Worm (Caenorhabditis elegans) whole organism, L2 larva: ENCODE data around the gene nhr-44.
A peak's percentile ranks its signal among the peaks of the same experiment; 100 is the strongest.

Experiments
- F13H6.1 ChIP-seq: sonication (generic microtip); optimal IDR thresholded peaks from 2 replicates; lab custom pipeline; 2016; ENCODE audit warnings: missing genetic modification characterization, missing compliant biosample characterization
- R02D3.7 ChIP-seq: fragments of 150-350 bp; optimal IDR thresholded peaks from 2 replicates; lab custom pipeline; 2014; ENCODE audit warnings: missing biosample characterization, missing genetic modification characterization
- ZK546.5 ChIP-seq: sonication (generic microtip); optimal IDR thresholded peaks from 2 replicates; lab custom pipeline; 2017; ENCODE audit warnings: missing biosample characterization, missing genetic modification characterization
- ama-1 ChIP-seq: fragments of 150-350 bp; optimal IDR thresholded peaks from 2 replicates; lab custom pipeline; 2018; ENCODE audit warnings: inconsistent platforms
- ceh-82 ChIP-seq: fragments of 150-350 bp; optimal IDR thresholded peaks from 2 replicates; lab custom pipeline; 2014; ENCODE audit warnings: missing biosample characterization, missing genetic modification characterization
- elt-1 ChIP-seq: fragments of 150-350 bp; optimal IDR thresholded peaks from 2 replicates; lab custom pipeline; 2014; ENCODE audit warnings: missing biosample characterization, missing genetic modification characterization
- fos-1 ChIP-seq: fragments of 150-350 bp; optimal IDR thresholded peaks from 2 replicates; lab custom pipeline; 2014; ENCODE audit warnings: missing biosample characterization, missing genetic modification characterization
- gmeb-1 ChIP-seq: fragments of 150-350 bp; optimal IDR thresholded peaks from 2 replicates; lab custom pipeline; 2014; ENCODE audit warnings: missing biosample characterization, missing genetic modification characterization
- lin-11 ChIP-seq: fragments of 150-350 bp; sonication (generic microtip); optimal IDR thresholded peaks from 2 replicates; lab custom pipeline; 2014; ENCODE audit warnings: missing biosample characterization, missing genetic modification characterization, inconsistent platforms, mixed read lengths
- lsy-2 ChIP-seq, 2 experiments: fragments of 150-350 bp in 1 of 2; sonication (generic microtip) in 1 of 2; optimal IDR thresholded peaks; 2 replicates each; lab custom pipeline; 2014 to 2017; ENCODE audit warnings: missing biosample characterization in 2 of 2, missing genetic modification characterization in 2 of 2
- mab-5 ChIP-seq: fragments of 150-350 bp; optimal IDR thresholded peaks from 2 replicates; lab custom pipeline; 2014; ENCODE audit warnings: missing biosample characterization, missing genetic modification characterization
- nhr-10 ChIP-seq: sonication (generic microtip); optimal IDR thresholded peaks from 2 replicates; lab custom pipeline; 2017; ENCODE audit warnings: missing biosample characterization, missing genetic modification characterization
- nhr-129 ChIP-seq: fragments of 150-350 bp; optimal IDR thresholded peaks from 2 replicates; lab custom pipeline; 2014; ENCODE audit warnings: missing biosample characterization, missing genetic modification characterization
- nhr-237 ChIP-seq: fragments of 150-350 bp; optimal IDR thresholded peaks from 2 replicates; lab custom pipeline; 2014; ENCODE audit warnings: missing biosample characterization, missing genetic modification characterization
- peb-1 ChIP-seq: fragments of 150-350 bp; optimal IDR thresholded peaks from 2 replicates; lab custom pipeline; 2014; ENCODE audit warnings: missing biosample characterization, missing genetic modification characterization
- sma-3 ChIP-seq: sonication (generic microtip); optimal IDR thresholded peaks from 2 replicates; lab custom pipeline; 2016; ENCODE audit warnings: missing genetic modification reagents, missing genetic modification characterization, missing compliant biosample characterization
- ztf-4 ChIP-seq: fragments of 150-350 bp; optimal IDR thresholded peaks from 2 replicates; lab custom pipeline; 2014; ENCODE audit warnings: missing biosample characterization, missing genetic modification characterization

nhr-44 gene

DNA sequence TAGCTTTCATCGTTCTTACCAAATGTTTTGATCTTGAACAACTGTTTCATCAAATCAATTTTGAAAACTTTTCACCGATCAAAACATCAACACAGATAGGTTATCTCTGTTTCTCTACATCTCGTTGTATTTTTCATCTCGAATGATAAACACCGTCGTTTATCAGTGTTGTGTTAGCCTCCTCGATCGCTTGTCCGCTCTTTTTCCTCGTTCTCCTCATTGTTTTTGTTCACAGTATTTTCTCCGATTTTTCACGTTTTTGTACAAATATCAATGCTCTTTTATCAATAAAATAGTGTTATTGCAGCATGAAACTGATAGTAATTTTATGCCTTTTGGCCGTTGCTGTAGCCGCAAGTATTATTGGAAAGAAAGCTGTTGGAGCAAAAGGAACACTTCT is 41.1 kb downstream of the nhr-44 start, which contains the start of gene ttr-47:
Gene ttr-47 (plus strand): TSS at position 308 of the 400 bp plus-strand sequence.
- TF ChIP-seq nhr-129 (tag; lab: Kevin White, UChicago) (peak; percentile 33), lsy-2 (tag; optimal IDR thresholded peaks at IDR 0.05; lab: Kevin White, UChicago) (peak in 1 of 2 experiments; percentile 18), F13H6.1 (tag; lab: Kevin White, UChicago) (peak; percentile 12), elt-1 (tag; lab: Kevin White, UChicago) (no peak), sma-3 (GFP tag; lab: Kevin White, UChicago) (no peak), fos-1 (peak; percentile 7)

DNA sequence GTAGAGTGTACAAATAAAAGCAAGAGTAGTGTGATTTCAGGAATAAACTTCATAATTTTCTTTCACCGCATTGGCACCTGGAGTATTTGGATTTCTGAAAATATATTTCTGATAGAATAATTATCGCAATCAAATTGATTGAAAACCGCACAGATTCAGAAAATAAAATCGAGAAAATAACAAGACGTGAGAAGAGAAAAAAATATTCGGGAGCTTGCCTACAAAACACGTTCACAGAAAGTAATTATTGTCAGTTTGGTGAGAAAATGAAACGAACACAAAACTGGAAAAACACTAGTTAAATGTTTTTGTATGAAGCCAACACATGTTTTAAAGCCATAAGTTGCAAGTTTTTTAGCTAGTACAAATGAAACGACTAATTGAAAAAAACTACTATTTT is 50.0 kb downstream of the nhr-44 start, which contains the start of gene mod-1:
Gene mod-1 (minus strand): TSS at position 101 of the 400 bp plus-strand sequence.
- no peak for TF ChIP-seq ztf-4 (tag; lab: Kevin White, UChicago)
- no peak for TF ChIP-seq ZK546.5 (tag; lab: Kevin White, UChicago)
- no peak for TF ChIP-seq elt-1 (tag; lab: Kevin White, UChicago)
- no peak for TF ChIP-seq R02D3.7 (tag; lab: Kevin White, UChicago)
- no peak for TF ChIP-seq ama-1 (lab: Kevin White, UChicago)
- no peak for TF ChIP-seq nhr-237 (tag; lab: Kevin White, UChicago)
- TF ChIP-seq ceh-82 = no peak
- TF ChIP-seq lin-11 (tag; lab: Kevin White, UChicago) = no peak
- TF ChIP-seq peb-1 (tag; lab: Kevin White, UChicago) = no peak
- no peak for TF ChIP-seq gmeb-1 (tag; lab: Kevin White, UChicago)
- TF ChIP-seq nhr-10 (tag; lab: Kevin White, UChicago) = no peak
- no peak for TF ChIP-seq mab-5 (tag; lab: Kevin White, UChicago)
- no peak for TF ChIP-seq nhr-129 (tag; lab: Kevin White, UChicago)
